Worm (Caenorhabditis elegans): ENCODE measurements around the gene dgat-2.

Gene dgat-2

DNA sequence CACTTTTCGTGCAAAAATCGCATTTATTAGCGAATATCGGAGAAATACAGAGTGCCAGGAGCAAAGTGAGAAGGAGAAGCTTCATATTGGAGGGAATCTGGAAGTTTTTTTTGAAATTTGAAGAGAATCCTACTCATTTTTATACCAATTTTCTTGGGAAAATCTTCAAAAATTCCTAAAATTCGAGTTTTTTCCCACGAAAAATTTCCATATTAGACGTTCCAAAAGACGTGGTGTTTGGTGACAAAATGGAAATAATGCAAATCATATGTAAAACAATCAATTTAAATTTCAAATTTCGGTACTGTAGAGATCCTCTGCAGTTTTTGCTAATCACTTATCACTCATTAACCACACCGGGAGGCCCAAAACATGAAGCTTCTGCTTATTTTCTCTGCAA is 24.8 kb downstream of the dgat-2 start, which contains the start of the genes F59A1.16 and F59A1.6:
Gene F59A1.16 (minus strand): TSS at position 101 of the 400 bp plus-strand sequence.
Gene F59A1.6 (plus strand): TSS at position 285 of the 400 bp plus-strand sequence.
- TF ChIP-seq sdz-38 (tag; optimal IDR thresholded peaks at IDR 0.05) (no peak), F23B12.7 (tag; optimal IDR thresholded peaks at IDR 0.05; ENCODE audit: insufficient read depth) (no peak), hmg-1.2 (GFP tag; IDR thresholded peaks at IDR 0.05) (no peak), F10E7.11 (tag; optimal IDR thresholded peaks at IDR 0.05) (no peak), nhr-80 (tag; optimal IDR thresholded peaks at IDR 0.05) (no peak), B0261.1 (tag; optimal IDR thresholded peaks at IDR 0.05) (no peak), aptf-2 (GFP tag; conservative IDR thresholded peaks at IDR 0.05) (no peak), lin-54 (GFP tag; optimal IDR thresholded peaks at IDR 0.05) (no peak), ets-4 (GFP tag; optimal IDR thresholded peaks at IDR 0.05) (no peak), sptf-2 (GFP tag; optimal IDR thresholded peaks at IDR 0.05) (no peak), F52B5.7 (tag; optimal IDR thresholded peaks at IDR 0.05) (no peak), unc-62 (GFP tag; optimal IDR thresholded peaks at IDR 0.05) (no peak), K12H6.12 (tag; optimal IDR thresholded peaks at IDR 0.05) (no peak), athp-1 (tag; optimal IDR thresholded peaks at IDR 0.05) (no peak), hmg-20 (GFP tag; IDR thresholded peaks at IDR 0.05) (no peak), ztf-25 (GFP tag; IDR thresholded peaks at IDR 0.05) (no peak), madf-10 (tag; optimal IDR thresholded peaks at IDR 0.05) (no peak), rcor-1 (GFP tag; IDR thresholded peaks at IDR 0.05) (no peak)

ce11 chrV:17686852-17687251 is 26.7 kb downstream of the dgat-2 start, which contains the start of gene F59A1.18:
Gene F59A1.18 (minus strand): TSS chrV:17686952.
- no peak for TF ChIP-seq nhr-120 (GFP tag; IDR thresholded peaks at IDR 0.05)

DNA sequence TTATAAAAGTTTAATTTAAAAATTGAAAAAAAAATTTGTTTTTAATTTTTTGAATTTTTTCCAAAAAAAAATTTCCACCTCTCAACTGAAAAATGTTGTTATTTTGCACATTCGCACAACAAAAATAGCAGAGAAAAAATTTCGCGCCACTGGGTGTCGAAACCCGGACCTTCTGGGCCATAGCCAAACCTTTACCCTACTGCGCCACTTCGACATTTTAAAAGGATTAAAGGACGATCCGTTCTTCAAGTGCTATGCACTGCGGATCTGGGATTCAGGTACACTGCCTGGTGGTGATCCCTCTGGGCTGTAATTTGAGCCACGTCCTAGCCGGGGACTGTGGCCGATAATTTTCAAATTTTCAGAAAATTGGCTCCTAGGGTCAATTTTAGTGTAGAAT is 27.3 kb downstream of the dgat-2 start:
- peak; percentile 52 for TF ChIP-seq rpc-1 (optimal IDR thresholded peaks at IDR 0.05)
- peak; percentile 84 for TF ChIP-seq rpc-1 (tag; optimal IDR thresholded peaks at IDR 0.05)
- TF ChIP-seq athp-1 (tag; optimal IDR thresholded peaks at IDR 0.05): peak; percentile 29
- peak; percentile 65 for TF ChIP-seq B0261.1 (tag; optimal IDR thresholded peaks at IDR 0.05)
- TF ChIP-seq D2030.7 (GFP tag; IDR thresholded peaks at IDR 0.05): 0 out of 2 replicates have a peak, but pooled peaks have one; percentile 21
- TF ChIP-seq lin-26 (GFP tag; IDR thresholded peaks at IDR 0.05): peak; percentile 88
- TF ChIP-seq tbp1 (GFP tag; optimal IDR thresholded peaks at IDR 0.05): peak; percentile 84
- TF ChIP-seq madf-6 (GFP tag; IDR thresholded peaks at IDR 0.05): peak; percentile 38; the same call in 1 of the 2 replicates
- TF ChIP-seq ztf-18 (tag; optimal IDR thresholded peaks at IDR 0.05): peak; percentile 35
- peak; percentile 59 for TF ChIP-seq hlh-12 (tag; optimal IDR thresholded peaks at IDR 0.05)
- peak; percentile 6 for TF ChIP-seq him-1 (tag; optimal IDR thresholded peaks at IDR 0.05)
- TF ChIP-seq lsl-1 (GFP tag; optimal IDR thresholded peaks at IDR 0.05): peak; percentile 19
- TF ChIP-seq Y53F4B.3 (GFP tag; IDR thresholded peaks at IDR 0.05): 0 out of 2 replicates have a peak, but pooled peaks have one; percentile 30
- 0 out of 2 replicates have a peak, but pooled peaks have one; percentile 44 for TF ChIP-seq madf-3 (GFP tag; IDR thresholded peaks at IDR 0.05)
- peak; percentile 40; the same call in 1 of the 2 replicates for TF ChIP-seq pbrm-1 (GFP tag; IDR thresholded peaks at IDR 0.05)
- TF ChIP-seq hmg-1.2 (GFP tag; IDR thresholded peaks at IDR 0.05): peak; percentile 36
- peak; percentile 22 for TF ChIP-seq nhr-90 (tag; optimal IDR thresholded peaks at IDR 0.05)
- TF ChIP-seq attf-6 (GFP tag; IDR thresholded peaks at IDR 0.05): peak; percentile 86
- peak; percentile 76 for TF ChIP-seq die-1 (tag; optimal IDR thresholded peaks at IDR 0.05)
- peak in 1 of 2 experiments; percentile 11 for TF ChIP-seq rec-8 (tag; optimal IDR thresholded peaks at IDR 0.05)
- TF ChIP-seq ztf-25 (GFP tag; IDR thresholded peaks at IDR 0.05): peak; percentile 43; the same call in 1 of the 2 replicates
